Worm (Caenorhabditis elegans) whole organism, mixed stage, embryonic: Measurements from ENCODE around the gene gsto-1.

Experiments
- M03D4.4 ChIP-seq: sonication (generic microtip); optimal IDR thresholded peaks from 2 replicates; lab custom pipeline; 2017; ENCODE audit warnings: mild to moderate bottlenecking, missing genetic modification characterization, missing compliant biosample characterization
- bed-3 ChIP-seq: fragments of 200-800 bp; sonication (Bioruptor generic); optimal IDR thresholded peaks from 3 replicates; lab custom pipeline; 2018; ENCODE audit warnings: mild to moderate bottlenecking, missing genetic modification characterization, moderate library complexity, missing compliant biosample characterization
- blmp-1 ChIP-seq: fragments of 150-350 bp; optimal IDR thresholded peaks from 2 replicates; lab custom pipeline; 2014; ENCODE audit warnings: missing biosample characterization, missing genetic modification characterization
- ceh-39 ChIP-seq: fragments of 150-350 bp; optimal IDR thresholded peaks from 2 replicates; lab custom pipeline; 2014; ENCODE audit warnings: missing biosample characterization, missing genetic modification characterization
- ceh-43 ChIP-seq: fragments of 200-800 bp; sonication (Bioruptor generic); optimal IDR thresholded peaks from 2 replicates; lab custom pipeline; 2018; ENCODE audit warnings: mild to moderate bottlenecking, missing genetic modification characterization, moderate library complexity, missing compliant biosample characterization
- ceh-83 ChIP-seq: fragments of 200-800 bp; sonication (Bioruptor generic); optimal IDR thresholded peaks from 2 replicates; lab custom pipeline; 2018; ENCODE audit warnings: mild to moderate bottlenecking, missing genetic modification characterization, missing compliant biosample characterization
- ces-1 ChIP-seq: fragments of 150-350 bp; optimal IDR thresholded peaks from 2 replicates; lab custom pipeline; 2014; ENCODE audit warnings: missing biosample characterization, missing genetic modification reagents, missing genetic modification characterization
- cnd-1 ChIP-seq: fragments of 200-800 bp; sonication (Bioruptor generic); optimal IDR thresholded peaks from 2 replicates; lab custom pipeline; 2018; ENCODE audit warnings: mild to moderate bottlenecking, missing genetic modification characterization, missing compliant biosample characterization
- drap-1 ChIP-seq: fragments of 200-800 bp; sonication (Bioruptor generic); optimal IDR thresholded peaks from 3 replicates; lab custom pipeline; 2018; ENCODE audit warnings: mild to moderate bottlenecking, missing genetic modification characterization, missing compliant biosample characterization
- elt-1 ChIP-seq: sonication (generic microtip); optimal IDR thresholded peaks from 2 replicates; lab custom pipeline; 2017; ENCODE audit warnings: missing genetic modification characterization, mild to moderate bottlenecking, missing compliant biosample characterization, antibody characterized with exemption, moderate library complexity, borderline replicate concordance; ENCODE audit not compliant: insufficient read depth
- elt-3 ChIP-seq: fragments of 150-350 bp; optimal IDR thresholded peaks from 2 replicates; lab custom pipeline; 2014; ENCODE audit warnings: missing biosample characterization, missing genetic modification characterization
- flh-1 ChIP-seq: fragments of 200-800 bp; sonication (Bioruptor generic); optimal IDR thresholded peaks from 2 replicates; lab custom pipeline; 2018; ENCODE audit warnings: mild to moderate bottlenecking, missing genetic modification characterization, moderate library complexity, missing compliant biosample characterization
- ham-2 ChIP-seq: fragments of 200-800 bp; sonication (Bioruptor generic); optimal IDR thresholded peaks from 2 replicates; lab custom pipeline; 2018; ENCODE audit warnings: mild to moderate bottlenecking, missing genetic modification characterization, missing compliant biosample characterization
- lin-13 ChIP-seq: fragments of 150-350 bp; optimal IDR thresholded peaks from 2 replicates; lab custom pipeline; 2014; ENCODE audit warnings: missing biosample characterization, missing genetic modification characterization
- lin-32 ChIP-seq: fragments of 200-800 bp; sonication (Bioruptor generic); optimal IDR thresholded peaks from 2 replicates; lab custom pipeline; 2018; ENCODE audit warnings: mild to moderate bottlenecking, missing genetic modification characterization, missing compliant biosample characterization
- lsy-2 ChIP-seq: fragments of 150-350 bp; optimal IDR thresholded peaks from 2 replicates; lab custom pipeline; 2014; ENCODE audit warnings: missing biosample characterization, missing genetic modification characterization
- mab-5 ChIP-seq: fragments of 150-350 bp; optimal IDR thresholded peaks from 2 replicates; lab custom pipeline; 2014; ENCODE audit warnings: missing biosample characterization, missing genetic modification characterization
- mep-1 ChIP-seq: fragments of 150-350 bp; optimal IDR thresholded peaks from 2 replicates; lab custom pipeline; 2017; ENCODE audit warnings: missing biosample characterization, missing genetic modification reagents, missing genetic modification characterization, inconsistent platforms
- mls-2 ChIP-seq: sonication (generic microtip); optimal IDR thresholded peaks from 2 replicates; lab custom pipeline; 2016; ENCODE audit warnings: mild to moderate bottlenecking, missing genetic modification characterization, moderate library complexity, missing compliant biosample characterization
- nhr-12 ChIP-seq: fragments of 150-350 bp; optimal IDR thresholded peaks from 2 replicates; lab custom pipeline; 2014; ENCODE audit warnings: missing biosample characterization, missing genetic modification characterization
- nhr-2 ChIP-seq: fragments of 150-350 bp; optimal IDR thresholded peaks from 2 replicates; lab custom pipeline; 2014; ENCODE audit warnings: missing biosample characterization, missing genetic modification characterization
- nhr-237 ChIP-seq: fragments of 150-350 bp; optimal IDR thresholded peaks from 2 replicates; lab custom pipeline; 2014; ENCODE audit warnings: missing biosample characterization, missing genetic modification characterization
- nhr-28 ChIP-seq: fragments of 150-350 bp; optimal IDR thresholded peaks from 2 replicates; lab custom pipeline; 2014; ENCODE audit warnings: missing biosample characterization, missing genetic modification characterization
- nhr-76 ChIP-seq: sonication (generic microtip); optimal IDR thresholded peaks from 2 replicates; lab custom pipeline; 2017; ENCODE audit warnings: missing biosample characterization, missing genetic modification characterization
- pha-4 ChIP-seq: fragments of 150-350 bp; optimal IDR thresholded peaks from 2 replicates; lab custom pipeline; 2018; ENCODE audit warnings: missing biosample characterization, missing genetic modification reagents, missing genetic modification characterization
- sem-2 ChIP-seq: fragments of 200-800 bp; sonication (Bioruptor generic); optimal IDR thresholded peaks from 2 replicates; lab custom pipeline; 2018; ENCODE audit warnings: mild to moderate bottlenecking, missing genetic modification characterization, missing compliant biosample characterization
- snpc-4 ChIP-seq: fragments of 150-350 bp; optimal IDR thresholded peaks from 2 replicates; lab custom pipeline; 2014; ENCODE audit warnings: missing biosample characterization, missing genetic modification characterization
- tbx-8 ChIP-seq: fragments of 200-800 bp; sonication (Bioruptor generic); optimal IDR thresholded peaks from 2 replicates; lab custom pipeline; 2018; ENCODE audit warnings: mild to moderate bottlenecking, missing genetic modification characterization, moderate library complexity, missing compliant biosample characterization
- unc-120 ChIP-seq: sonication (generic microtip); optimal IDR thresholded peaks from 2 replicates; lab custom pipeline; 2017; ENCODE audit warnings: missing genetic modification characterization, missing compliant biosample characterization; ENCODE audit not compliant: poor library complexity, severe bottlenecking
- unc-62 ChIP-seq: fragments of 150-350 bp; optimal IDR thresholded peaks from 2 replicates; lab custom pipeline; 2014; ENCODE audit warnings: missing biosample characterization, missing genetic modification reagents, missing genetic modification characterization
- zip-8 ChIP-seq: fragments of 150-350 bp; optimal IDR thresholded peaks from 2 replicates; lab custom pipeline; 2014; ENCODE audit warnings: missing biosample characterization, missing genetic modification characterization
- ztf-11 ChIP-seq: fragments of 150-350 bp; optimal IDR thresholded peaks from 2 replicates; lab custom pipeline; 2014; ENCODE audit warnings: missing biosample characterization, missing genetic modification characterization

The gsto-1 gene

ce11 chrIII:7979659-7980058 is 32.8 kb upstream of the gsto-1 start, which contains the start of gene clp-1:
Gene clp-1 (plus strand): TSS chrIII:7979959.
- no peak for TF ChIP-seq pha-4 (tag; lab: Kevin White, UChicago)
- no peak for TF ChIP-seq cnd-1
- TF ChIP-seq nhr-12 (tag; lab: Kevin White, UChicago): no peak
- no peak for TF ChIP-seq tbx-8 (GFP tag; lab: Kevin White, UChicago)
- TF ChIP-seq elt-1: no peak

- TF ChIP-seq nhr-12 (tag; lab: Kevin White, UChicago) (no peak), ces-1 (GFP tag; lab: Kevin White, UChicago) (peak; percentile 18)
Measured at ce11 chrIII:7978723-7979122, 31.9 kb upstream of the gsto-1 start.

ce11 chrIII:7978289-7978688 is 31.5 kb upstream of the gsto-1 start:
- no peak for TF ChIP-seq mls-2
- TF ChIP-seq snpc-4: no peak
- TF ChIP-seq ceh-39 (tag; lab: Kevin White, UChicago): no peak
- TF ChIP-seq blmp-1 (tag; lab: Kevin White, UChicago): no peak
- no peak for TF ChIP-seq ztf-11 (tag; lab: Kevin White, UChicago)

- no peak for TF ChIP-seq lin-13 (tag; lab: Kevin White, UChicago)
- TF ChIP-seq zip-8: no peak
- TF ChIP-seq M03D4.4 (tag; lab: Kevin White, UChicago): no peak
- TF ChIP-seq ceh-83 (GFP tag; lab: Kevin White, UChicago): no peak
- no peak for TF ChIP-seq cnd-1
- no peak for TF ChIP-seq sem-2 (GFP tag; lab: Kevin White, UChicago)
- TF ChIP-seq elt-3 (tag; lab: Kevin White, UChicago): no peak
- TF ChIP-seq nhr-28 (tag; lab: Kevin White, UChicago): no peak
- TF ChIP-seq nhr-2 (tag; lab: Kevin White, UChicago): no peak
- no peak for TF ChIP-seq snpc-4
- TF ChIP-seq ceh-43 (GFP tag; lab: Kevin White, UChicago): no peak
- TF ChIP-seq lsy-2 (tag; lab: Kevin White, UChicago): no peak
- TF ChIP-seq lin-32 (GFP tag; lab: Kevin White, UChicago): no peak
- TF ChIP-seq ham-2: no peak
Measured at ce11 chrIII:7977777-7978176, 31.0 kb upstream of the gsto-1 start, which contains the start of gene C06G4.4. Gene C06G4.4 (minus strand): TSS chrIII:7977812.

ce11 chrIII:7977224-7977623 is 30.4 kb upstream of the gsto-1 start:
- TF ChIP-seq nhr-237 (no peak), M03D4.4 (tag; lab: Kevin White, UChicago) (no peak), unc-62 (no peak), unc-120 (tag; lab: Kevin White, UChicago) (no peak), bed-3 (GFP tag; lab: Kevin White, UChicago) (no peak), ceh-83 (GFP tag; lab: Kevin White, UChicago) (no peak)

ce11 chrIII:7973968-7974607 is 27.3 kb upstream of the gsto-1 start:
- no peak for TF ChIP-seq mab-5 (tag; lab: Kevin White, UChicago)
- TF ChIP-seq mep-1: no peak
- no peak for TF ChIP-seq nhr-12 (tag; lab: Kevin White, UChicago)
- TF ChIP-seq flh-1 (GFP tag; lab: Kevin White, UChicago): no peak
- TF ChIP-seq drap-1 (GFP tag; lab: Kevin White, UChicago): no peak
- no peak for TF ChIP-seq nhr-76 (tag; lab: Kevin White, UChicago)
- no peak for TF ChIP-seq unc-62
- TF ChIP-seq lin-32 (GFP tag; lab: Kevin White, UChicago): no peak
- no peak for TF ChIP-seq ham-2
- no peak for TF ChIP-seq elt-1
- no peak for TF ChIP-seq unc-120 (tag; lab: Kevin White, UChicago)
